Fruit fly (Drosophila melanogaster) whole organism, embryonic: ENCODE results near the gene Drsl1.

ENCODE experiments used
- CG15601 ChIP-seq: fragments of 200-800 bp; sonication (Bioruptor generic); optimal IDR thresholded peaks from 3 replicates; lab custom pipeline; 2019; ENCODE audit warnings: missing biosample characterization, mild to moderate bottlenecking, missing genetic modification characterization, moderate library complexity
- Doc2 ChIP-seq: fragments of 200-800 bp; sonication (Bioruptor generic); IDR thresholded peaks from 2 replicates; pipeline ENCODE4 v1.3.6; 2022; ENCODE audit warnings: missing biosample characterization, missing genetic modification characterization
- Sox102F ChIP-seq: fragments of 200-800 bp; sonication (Bioruptor generic); optimal IDR thresholded peaks from 2 replicates; lab custom pipeline; 2018; ENCODE audit warnings: missing biosample characterization, mild to moderate bottlenecking, missing genetic modification characterization, moderate library complexity
- gcm2 ChIP-seq: fragments of 200-800 bp; sonication (Bioruptor generic); optimal IDR thresholded peaks from 2 replicates; lab custom pipeline; 2016; ENCODE audit warnings: missing biosample characterization, missing genetic modification characterization
- kah ChIP-seq: fragments of 200-800 bp; sonication (Bioruptor generic); optimal IDR thresholded peaks from 2 replicates; lab custom pipeline; 2018; ENCODE audit warnings: missing biosample characterization, mild to moderate bottlenecking, missing genetic modification characterization
- unpg ChIP-seq: fragments of 200-800 bp; sonication (Bioruptor generic); optimal IDR thresholded peaks from 3 replicates; lab custom pipeline; 2018; ENCODE audit warnings: missing biosample characterization, mild to moderate bottlenecking, missing genetic modification characterization, moderate library complexity

DNA sequence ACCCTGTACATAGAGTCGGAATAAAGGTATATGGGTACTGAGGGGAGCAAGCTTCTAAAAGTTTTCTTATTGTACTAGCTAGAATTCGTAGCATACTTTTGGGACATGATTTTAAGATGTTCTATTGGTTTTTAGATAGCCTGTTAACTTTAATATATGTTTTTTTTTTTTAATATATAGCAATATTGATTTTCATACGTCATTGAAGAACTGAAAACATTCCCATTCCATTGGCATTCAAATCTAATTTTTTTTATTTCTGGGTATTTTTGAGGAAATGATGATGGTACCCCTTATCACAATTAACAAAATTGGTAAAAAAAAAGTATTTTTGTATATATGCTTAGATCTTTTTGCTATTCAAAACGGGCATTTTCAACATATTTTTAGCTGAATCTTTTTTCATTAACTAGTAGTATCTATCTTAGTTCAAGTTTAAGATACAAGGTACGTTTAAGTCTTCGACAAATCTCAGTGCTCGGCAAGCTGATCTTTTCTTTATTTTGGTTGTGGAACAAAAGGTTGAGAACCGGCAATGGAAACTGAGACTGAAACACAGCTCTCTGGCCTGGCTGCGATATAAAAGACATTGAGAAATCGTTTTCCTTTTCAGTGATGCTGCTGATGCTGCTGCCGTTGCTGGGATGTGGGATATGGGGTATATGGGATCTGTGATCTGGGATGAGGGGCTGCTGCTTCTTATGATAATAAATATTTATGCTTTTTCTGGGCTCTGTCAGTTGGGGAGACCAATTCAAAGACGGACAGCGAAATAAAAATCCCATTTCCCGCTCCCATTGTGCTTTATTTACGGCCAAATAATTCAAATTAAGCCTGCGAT is 49.2 kb upstream of the Drsl1 start:
- TF ChIP-seq unpg (GFP tag; lab: Kevin White, UChicago): peak; percentile 3
- no peak for TF ChIP-seq gcm2 (GFP tag; lab: Kevin White, UChicago)
- TF ChIP-seq kah (GFP tag; lab: Kevin White, UChicago): no peak
- TF ChIP-seq CG15601 (tag; lab: Kevin White, UChicago): peak; percentile 38
- no peak for TF ChIP-seq Doc2
- TF ChIP-seq Sox102F: peak; percentile 52
